Worm (Caenorhabditis elegans) whole organism, midembryonic: ENCODE measurements around the gene F15B9.6.

ENCODE experiments used
- T22C8.4 ChIP-seq: fragments of 200-800 bp; sonication (Bioruptor generic); IDR thresholded peaks from 2 replicates; pipeline ENCODE4 v1.3.6; 2022; ENCODE audit warnings: missing genetic modification characterization, missing compliant biosample characterization
- cog-1 ChIP-seq: sonication (generic microtip); optimal IDR thresholded peaks from 2 replicates; lab custom pipeline; 2016; ENCODE audit warnings: missing genetic modification characterization, missing compliant biosample characterization
- flt-1 ChIP-seq: fragments of 200-800 bp; sonication (Bioruptor generic); IDR thresholded peaks from 2 replicates; pipeline ENCODE4 v1.3.6; 2022; ENCODE audit warnings: missing genetic modification characterization, missing compliant biosample characterization
- med-1 ChIP-seq: sonication (generic microtip); optimal IDR thresholded peaks from 2 replicates; lab custom pipeline; 2017; ENCODE audit warnings: missing genetic modification characterization, mild to moderate bottlenecking, missing compliant biosample characterization, antibody characterized with exemption, missing genetic modification reagents; ENCODE audit not compliant: insufficient read depth
- ref-1 ChIP-seq: fragments of 200-800 bp; sonication (Bioruptor generic); conservative IDR thresholded peaks from 2 replicates; pipeline ENCODE4 v1.3.6; 2022; ENCODE audit warnings: missing genetic modification reagents, missing genetic modification characterization, missing compliant biosample characterization
- ztf-29 ChIP-seq: fragments of 200-800 bp; sonication (Bioruptor generic); IDR thresholded peaks from 2 replicates; pipeline ENCODE4 v1.3.6; 2022; ENCODE audit warnings: missing genetic modification reagents, missing genetic modification characterization, missing compliant biosample characterization

- TF ChIP-seq med-1 (GFP tag; lab: Kevin White, UChicago), result no peak
- TF ChIP-seq flt-1, result no peak
- no peak for TF ChIP-seq ztf-29 (GFP tag; lab: Robert Waterston, UW)
- no peak for TF ChIP-seq ref-1
- TF ChIP-seq cog-1, result no peak
- no peak for TF ChIP-seq T22C8.4 (GFP tag; lab: Robert Waterston, UW)
Observed at ce11 chrV:12970575-12971160, 43.3 kb upstream of the F15B9.6 start, which contains the start of gene pnn-1.
